Fruit fly (Drosophila melanogaster) whole organism, embryonic: Measurements from ENCODE around the gene CG32379.

Source experiments
- Ada2b ChIP-seq: fragments of 200-800 bp; sonication (Bioruptor generic); IDR thresholded peaks from 2 replicates; pipeline ENCODE4 v1.3.6; 2022; ENCODE audit warnings: missing biosample characterization, missing genetic modification characterization
- Adf1 ChIP-seq: fragments of 200-800 bp; sonication (Bioruptor generic); IDR thresholded peaks from 2 replicates; pipeline ENCODE4 v1.3.6; 2022; ENCODE audit warnings: missing biosample characterization, missing genetic modification characterization
- Aef1 ChIP-seq: fragments of 200-800 bp; sonication (Bioruptor generic); IDR thresholded peaks from 3 replicates; pipeline ENCODE4 v1.3.6; 2022; ENCODE audit warnings: missing biosample characterization, missing genetic modification characterization
- Atf3 ChIP-seq: fragments of 200-800 bp; sonication (Bioruptor generic); optimal IDR thresholded peaks from 3 replicates; lab custom pipeline; 2016; ENCODE audit warnings: missing biosample characterization, missing genetic modification characterization
- Atf6 ChIP-seq: fragments of 200-800 bp; sonication (Bioruptor generic); IDR thresholded peaks from 2 replicates; pipeline ENCODE4 v1.3.6; 2022; ENCODE audit warnings: missing biosample characterization, missing genetic modification characterization
- Awh ChIP-seq: fragments of 200-800 bp; sonication (Bioruptor generic); IDR thresholded peaks from 2 replicates; pipeline ENCODE4, ENCODE4 v1.3.6; 2022; ENCODE audit warnings: missing biosample characterization, missing genetic modification characterization
- BEAF-32 ChIP-seq: fragments of 200-800 bp; sonication (Bioruptor generic); optimal IDR thresholded peaks from 3 replicates; lab custom pipeline; 2017; ENCODE audit warnings: missing biosample characterization, missing genetic modification characterization, mild to moderate bottlenecking, moderate library complexity, missing genetic modification reagents
- Bteb2 ChIP-seq: fragments of 200-800 bp; sonication (Bioruptor generic); optimal IDR thresholded peaks from 2 replicates; lab custom pipeline; 2016; ENCODE audit warnings: missing biosample characterization, missing genetic modification characterization
- CG1024 ChIP-seq: fragments of 200-800 bp; sonication (Bioruptor generic); IDR thresholded peaks from 2 replicates; pipeline ENCODE4 v1.3.6; 2022; ENCODE audit warnings: missing biosample characterization, missing genetic modification characterization
- CG12659 ChIP-seq: fragments of 200-800 bp; sonication (Bioruptor generic); optimal IDR thresholded peaks from 3 replicates; lab custom pipeline; 2017; ENCODE audit warnings: mild to moderate bottlenecking, missing biosample characterization, missing genetic modification reagents, missing genetic modification characterization
- CG13624 ChIP-seq: fragments of 200-800 bp; sonication (Bioruptor generic); optimal IDR thresholded peaks from 2 replicates; lab custom pipeline; 2016; ENCODE audit warnings: missing biosample characterization, missing genetic modification characterization
- CG14965 ChIP-seq: fragments of 200-800 bp; sonication (Bioruptor generic); optimal IDR thresholded peaks from 2 replicates; lab custom pipeline; 2016; ENCODE audit warnings: missing biosample characterization, missing genetic modification characterization, borderline replicate concordance
- CG15514 ChIP-seq: fragments of 200-800 bp; sonication (Bioruptor generic); optimal IDR thresholded peaks from 3 replicates; lab custom pipeline; 2017; ENCODE audit warnings: missing biosample characterization, missing genetic modification characterization, mild to moderate bottlenecking, moderate library complexity, missing genetic modification reagents
- CG17361 ChIP-seq: fragments of 200-800 bp; sonication (Bioruptor generic); IDR thresholded peaks from 3 replicates; pipeline ENCODE4 v1.3.6; 2022; ENCODE audit warnings: missing biosample characterization, missing genetic modification characterization
- CG1832 ChIP-seq: fragments of 200-800 bp; sonication (Bioruptor generic); optimal IDR thresholded peaks from 2 replicates; lab custom pipeline; 2017; ENCODE audit warnings: missing biosample characterization, mild to moderate bottlenecking, missing genetic modification characterization, inconsistent platforms
- CG18476 ChIP-seq: fragments of 200-800 bp; sonication (Bioruptor generic); optimal IDR thresholded peaks from 2 replicates; lab custom pipeline; 2016; ENCODE audit warnings: missing biosample characterization, mild to moderate bottlenecking, missing genetic modification characterization
- CG30403 ChIP-seq: fragments of 200-800 bp; sonication (Bioruptor generic); optimal IDR thresholded peaks from 3 replicates; lab custom pipeline; 2016; ENCODE audit warnings: missing biosample characterization, missing genetic modification characterization
- CG3847 ChIP-seq: fragments of 200-800 bp; sonication (Bioruptor generic); IDR thresholded peaks from 2 replicates; pipeline ENCODE4 v1.3.6; 2022; ENCODE audit warnings: missing biosample characterization, missing genetic modification characterization
- CG4424 ChIP-seq: fragments of 200-800 bp; sonication (Bioruptor generic); optimal IDR thresholded peaks from 3 replicates; lab custom pipeline; 2016; ENCODE audit warnings: missing biosample characterization, missing genetic modification characterization
- CG6254 ChIP-seq: fragments of 200-800 bp; sonication (Bioruptor generic); optimal IDR thresholded peaks from 3 replicates; lab custom pipeline; 2017; ENCODE audit warnings: mild to moderate bottlenecking, missing biosample characterization, missing genetic modification reagents, missing genetic modification characterization
- CG8089 ChIP-seq: fragments of 200-800 bp; sonication (Bioruptor generic); optimal IDR thresholded peaks from 3 replicates; lab custom pipeline; 2016; ENCODE audit warnings: missing biosample characterization, missing genetic modification characterization
- Dbx ChIP-seq: fragments of 200-800 bp; sonication (Bioruptor generic); IDR thresholded peaks from 3 replicates; pipeline ENCODE4 v1.3.6; 2022; ENCODE audit warnings: missing biosample characterization, missing genetic modification characterization
- Deaf1 ChIP-seq: fragments of 200-800 bp; optimal IDR thresholded peaks from 3 replicates; lab custom pipeline; 2019; ENCODE audit warnings: missing biosample characterization, mild to moderate bottlenecking, missing genetic modification characterization, moderate library complexity
- Dp ChIP-seq: fragments of 200-800 bp; sonication (Bioruptor generic); optimal IDR thresholded peaks from 2 replicates; lab custom pipeline; 2018; ENCODE audit warnings: missing biosample characterization, mild to moderate bottlenecking, missing genetic modification characterization, moderate library complexity
- Gug ChIP-seq: fragments of 200-800 bp; sonication (Bioruptor generic); IDR thresholded peaks from 4 replicates; pipeline ENCODE4 v1.3.6; 2022; ENCODE audit warnings: missing biosample characterization, missing genetic modification characterization
- HLH54F ChIP-seq: fragments of 200-800 bp; sonication (Bioruptor generic); optimal IDR thresholded peaks from 3 replicates; lab custom pipeline; 2016; ENCODE audit warnings: missing biosample characterization, missing genetic modification characterization
- HmgZ ChIP-seq: fragments of 200-800 bp; sonication (Bioruptor generic); optimal IDR thresholded peaks from 2 replicates; lab custom pipeline; 2018; ENCODE audit warnings: missing biosample characterization, mild to moderate bottlenecking, missing genetic modification characterization
- Max ChIP-seq: fragments of 200-800 bp; sonication (Bioruptor generic); optimal IDR thresholded peaks from 2 replicates; lab custom pipeline; 2016; ENCODE audit warnings: missing biosample characterization, mild to moderate bottlenecking, missing genetic modification characterization
- NC2β ChIP-seq: fragments of 200-800 bp; sonication (Bioruptor generic); optimal IDR thresholded peaks from 2 replicates; lab custom pipeline; 2016; ENCODE audit warnings: missing biosample characterization, missing genetic modification characterization
- Oli ChIP-seq: fragments of 200-800 bp; sonication (Bioruptor generic); optimal IDR thresholded peaks from 2 replicates; lab custom pipeline; 2018; ENCODE audit warnings: missing biosample characterization, mild to moderate bottlenecking, missing genetic modification characterization, moderate library complexity
- PHDP ChIP-seq: fragments of 200-800 bp; sonication (Bioruptor generic); optimal IDR thresholded peaks from 3 replicates; lab custom pipeline; 2018; ENCODE audit warnings: missing biosample characterization, mild to moderate bottlenecking, missing genetic modification characterization, moderate library complexity
- Scr ChIP-seq: fragments of 200-800 bp; sonication (Bioruptor generic); IDR thresholded peaks from 2 replicates; pipeline ENCODE4 v1.3.6; 2022; ENCODE audit warnings: missing biosample characterization, missing genetic modification characterization; ENCODE audit not compliant: partially characterized antibody
- Ssrp ChIP-seq: fragments of 200-800 bp; sonication (Bioruptor generic); optimal IDR thresholded peaks from 2 replicates; lab custom pipeline; 2018; ENCODE audit warnings: missing biosample characterization, mild to moderate bottlenecking, missing genetic modification characterization, moderate library complexity
- chif ChIP-seq, 2 experiments: fragments of 200-800 bp; sonication (Bioruptor generic); optimal IDR thresholded peaks; 3 replicates each; lab custom pipeline; 2016; ENCODE audit warnings: missing biosample characterization in 2 of 2, missing genetic modification characterization in 2 of 2
- crp ChIP-seq, 2 experiments: fragments of 200-800 bp; sonication (Bioruptor generic); optimal IDR thresholded peaks; 2 replicates in 1 of 2; 3 replicates in 1 of 2; lab custom pipeline; 2017; ENCODE audit warnings: missing biosample characterization in 2 of 2, missing genetic modification characterization in 2 of 2, mild to moderate bottlenecking in 1 of 2, moderate library complexity in 1 of 2
- fd64A ChIP-seq: fragments of 200-800 bp; sonication (Bioruptor generic); optimal IDR thresholded peaks from 3 replicates; lab custom pipeline; 2018; ENCODE audit warnings: missing biosample characterization, mild to moderate bottlenecking, missing genetic modification characterization
- fd96Cb ChIP-seq: fragments of 200-800 bp; sonication (Bioruptor generic); optimal IDR thresholded peaks from 2 replicates; lab custom pipeline; 2018; ENCODE audit warnings: missing biosample characterization, mild to moderate bottlenecking, missing genetic modification characterization, moderate library complexity
- hbn ChIP-seq: fragments of 200-800 bp; sonication (Bioruptor generic); IDR thresholded peaks from 2 replicates; pipeline ENCODE4 v1.3.6; 2022; ENCODE audit warnings: missing biosample characterization, missing genetic modification characterization; ENCODE audit not compliant: partially characterized antibody
- hth ChIP-seq: fragments of >200 bp; optimal IDR thresholded peaks from 2 replicates; lab custom pipeline; 2017; ENCODE audit warnings: inconsistent platforms
- mam ChIP-seq: fragments of 200-800 bp; sonication (Bioruptor generic); optimal IDR thresholded peaks from 3 replicates; lab custom pipeline; 2016; ENCODE audit warnings: missing biosample characterization, missing genetic modification characterization
- mirr ChIP-seq: fragments of 200-800 bp; sonication (Bioruptor generic); optimal IDR thresholded peaks from 3 replicates; lab custom pipeline; 2018; ENCODE audit warnings: missing biosample characterization, mild to moderate bottlenecking, missing genetic modification characterization
- nau ChIP-seq: fragments of 200-800 bp; sonication (Bioruptor generic); optimal IDR thresholded peaks from 3 replicates; lab custom pipeline; 2017; ENCODE audit warnings: missing biosample characterization, mild to moderate bottlenecking, missing genetic modification characterization, missing genetic modification reagents
- nerfin-2 ChIP-seq: fragments of 200-800 bp; sonication (Bioruptor generic); IDR thresholded peaks from 2 replicates; pipeline ENCODE4 v1.3.6; 2022; ENCODE audit warnings: missing biosample characterization, missing genetic modification characterization; ENCODE audit not compliant: partially characterized antibody
- pum ChIP-seq: fragments of 200-800 bp; sonication (Bioruptor generic); optimal IDR thresholded peaks from 2 replicates; lab custom pipeline; 2016; ENCODE audit warnings: missing biosample characterization, missing genetic modification characterization
- sna ChIP-seq: fragments of 200-800 bp; sonication (Bioruptor generic); IDR thresholded peaks from 2 replicates; pipeline ENCODE4 v1.3.6; 2022; ENCODE audit warnings: missing biosample characterization, missing genetic modification characterization; ENCODE audit not compliant: partially characterized antibody
- trh ChIP-seq: fragments of 200-800 bp; sonication (Bioruptor generic); optimal IDR thresholded peaks from 2 replicates; lab custom pipeline; 2016; ENCODE audit warnings: missing biosample characterization, missing genetic modification characterization
- ttk ChIP-seq: fragments of 200-800 bp; sonication (Bioruptor generic); IDR thresholded peaks from 2 replicates; pipeline ENCODE4 v2.1.2; 2022; ENCODE audit warnings: missing biosample characterization, missing genetic modification characterization
- tup ChIP-seq: fragments of 200-800 bp; sonication (Bioruptor generic); optimal IDR thresholded peaks from 2 replicates; lab custom pipeline; 2016; ENCODE audit warnings: missing biosample characterization, mild to moderate bottlenecking, missing genetic modification characterization, moderate library complexity
- zen2 ChIP-seq: fragments of 200-800 bp; sonication (Bioruptor generic); IDR thresholded peaks from 3 replicates; pipeline ENCODE4 v1.3.6; 2022; ENCODE audit warnings: missing biosample characterization, missing genetic modification characterization; ENCODE audit not compliant: partially characterized antibody

The CG32379 gene

DNA sequence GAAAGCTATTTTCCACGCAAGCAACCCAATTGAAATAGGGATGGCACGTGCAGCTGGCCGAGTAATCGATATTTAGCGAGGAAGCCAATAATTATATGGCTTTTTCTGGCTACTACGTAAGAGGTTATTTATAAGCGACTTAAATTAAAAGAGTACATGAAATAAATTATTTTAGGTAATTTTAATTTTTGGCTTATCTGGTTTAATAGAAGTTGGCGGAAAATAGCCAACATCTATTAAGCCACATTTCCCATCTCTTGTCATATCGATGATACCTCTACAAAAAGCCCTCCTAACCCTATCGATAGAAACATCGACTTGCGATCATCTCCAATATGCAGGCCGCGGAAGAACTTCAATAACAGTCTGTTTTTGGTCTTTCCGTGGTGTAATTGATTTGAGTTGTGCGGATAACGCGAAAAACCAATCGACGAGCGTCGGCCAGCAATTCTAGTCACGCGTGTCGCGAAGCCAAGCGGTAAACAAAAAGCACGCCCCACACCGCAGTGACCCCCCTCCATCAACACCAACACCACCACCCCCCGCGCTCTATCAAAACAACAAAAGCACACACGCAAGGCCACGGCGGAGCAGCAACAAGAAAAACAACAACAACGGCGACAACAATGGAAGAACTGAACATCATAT, 48.0 kb upstream of the CG32379 start, which contains the start of the genes Srp19 and qm (continued):
- TF ChIP-seq Dp (GFP tag; lab: Kevin White, UChicago) (peak; percentile 5), CG13624 (GFP tag; lab: Kevin White, UChicago) (peak; percentile 52), zen2 (peak; percentile 60; the same call in 2 of the 3 replicates), mirr (GFP tag; lab: Kevin White, UChicago) (peak; percentile 22), mam (peak; percentile 70), hbn (GFP tag; lab: Robert Waterston, UW) (peak; percentile 72), CG4424 (peak; percentile 55), CG12659 (GFP tag; lab: Kevin White, UChicago) (peak; percentile 63), Max (peak; percentile 44), CG8089 (no peak), Awh (GFP tag; lab: Robert Waterston, UW) (no peak), Atf6 (GFP tag; lab: Robert Waterston, UW) (peak; percentile 64), Dbx (peak; percentile 52; the same call in 2 of the 3 replicates), CG1024 (GFP tag; lab: Robert Waterston, UW) (no peak), Ada2b (GFP tag; lab: Robert Waterston, UW) (peak; percentile 31; the same call in 1 of the 2 replicates), CG14965 (GFP tag; lab: Kevin White, UChicago) (no peak), HLH54F (peak; percentile 47), Bteb2 (GFP tag; lab: Kevin White, UChicago) (no peak), Scr (peak; percentile 91), CG1832 (GFP tag; lab: Kevin White, UChicago) (no peak), nerfin-2 (GFP tag; lab: Robert Waterston, UW) (no peak), hth (no peak), nau (GFP tag; lab: Kevin White, UChicago) (peak; percentile 29), chif (GFP tag; optimal IDR thresholded peaks at IDR 0.05; lab: Kevin White, UChicago) (peak in 1 of 2 experiments; percentile 57), CG15514 (peak; percentile 64), crp (GFP tag; optimal IDR thresholded peaks at IDR 0.05; lab: Kevin White, UChicago) (no peak), pum (GFP tag; lab: Kevin White, UChicago) (peak; percentile 57), trh (GFP tag; lab: Kevin White, UChicago) (no peak), Adf1 (GFP tag; lab: Robert Waterston, UW) (peak; percentile 41), NC2β (GFP tag; lab: Kevin White, UChicago) (no peak), fd96Cb (tag; lab: Kevin White, UChicago) (peak; percentile 30), CG17361 (GFP tag; lab: Robert Waterston, UW) (peak; percentile 53; the same call in 2 of the 3 replicates), HmgZ (tag; lab: Kevin White, UChicago) (peak; percentile 20), ttk (GFP tag; lab: Robert Waterston, UW) (no peak), Gug (GFP tag; lab: Robert Waterston, UW) (peak; percentile 24; the same call in 1 of the 4 replicates), Aef1 (peak; percentile 88), PHDP (tag; lab: Kevin White, UChicago) (no peak), CG18476 (GFP tag; lab: Kevin White, UChicago) (peak; percentile 6), Deaf1 (tag; lab: Kevin White, UChicago) (peak; percentile 2), CG30403 (GFP tag; lab: Kevin White, UChicago) (peak; percentile 84), Ssrp (tag; lab: Kevin White, UChicago) (no peak), Oli (tag; lab: Kevin White, UChicago) (peak; percentile 5), tup (GFP tag; lab: Kevin White, UChicago) (no peak), sna (GFP tag; lab: Robert Waterston, UW) (peak; percentile 78), BEAF-32 (GFP tag; lab: Kevin White, UChicago) (peak; percentile 95), CG3847 (GFP tag; lab: Robert Waterston, UW) (peak; percentile 57), Atf3 (GFP tag; lab: Kevin White, UChicago) (peak; percentile 1), CG6254 (GFP tag; lab: Kevin White, UChicago) (no peak), fd64A (GFP tag; lab: Kevin White, UChicago) (peak; percentile 10)
